Worm (Caenorhabditis elegans): ENCODE measurements around the gene lgc-49.
A peak's percentile ranks its signal among the peaks of the same experiment; 100 is the strongest.

ce11 chrV:11211323-11211722 is 20.2 kb downstream of the lgc-49 start:
- TF ChIP-seq fkh-10 (GFP tag; optimal IDR thresholded peaks at IDR 0.05) (peak; percentile 9), elt-3 (tag; optimal IDR thresholded peaks at IDR 0.05) (no peak), efl-3 (GFP tag; optimal IDR thresholded peaks at IDR 0.05) (no peak), egl-27 (tag; optimal IDR thresholded peaks at IDR 0.05) (no peak), nhr-76 (tag; optimal IDR thresholded peaks at IDR 0.05) (no peak), nhr-84 (tag; optimal IDR thresholded peaks at IDR 0.05) (no peak), efl-1 (optimal IDR thresholded peaks at IDR 0.05) (no peak), efl-1 (GFP tag; optimal IDR thresholded peaks at IDR 0.05 in 1 of 2) (no peak)

Data from whole organism, L1 larva.